Fruit fly (Drosophila melanogaster): ENCODE data around the gene CG13855.

DNA sequence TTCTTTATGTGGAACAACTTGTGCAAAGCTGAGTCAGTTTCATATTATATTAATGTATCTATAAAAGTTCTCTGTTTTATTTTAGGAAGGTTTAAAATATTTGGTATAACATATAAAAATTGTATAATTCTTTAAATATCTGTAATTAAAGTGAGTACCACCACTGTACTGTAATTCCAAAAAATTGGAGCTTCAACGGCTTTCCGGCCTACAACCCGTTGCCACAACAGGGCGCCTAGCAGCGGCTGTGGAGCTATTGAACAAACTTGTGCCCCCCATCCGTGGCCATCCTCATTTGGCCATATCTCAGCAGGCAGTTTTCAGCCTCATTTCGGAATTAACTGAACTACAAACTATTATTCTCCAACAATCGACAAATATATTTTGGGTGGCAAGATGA is at the start of gene CG13855:
- no peak for TF ChIP-seq CG8159 (tag; optimal IDR thresholded peaks at IDR 0.05)
- no peak for TF ChIP-seq CG10348 (GFP tag; IDR thresholded peaks at IDR 0.05)
- TF ChIP-seq rn (GFP tag; IDR thresholded peaks at IDR 0.05) = no peak
- TF ChIP-seq CG13204 (GFP tag; optimal IDR thresholded peaks at IDR 0.05) = no peak
- TF ChIP-seq CG15710 (tag; optimal IDR thresholded peaks at IDR 0.05) = no peak
- TF ChIP-seq CG12605 (GFP tag; IDR thresholded peaks at IDR 0.05) = no peak
- no peak for TF ChIP-seq EcR (GFP tag; optimal IDR thresholded peaks at IDR 0.05)
- TF ChIP-seq CG9948 (tag; optimal IDR thresholded peaks at IDR 0.05) = no peak
- no peak for TF ChIP-seq CG17806 (tag; optimal IDR thresholded peaks at IDR 0.05)
- no peak for TF ChIP-seq CG4496 (GFP tag; IDR thresholded peaks at IDR 0.05)
- TF ChIP-seq Pif1A (GFP tag; optimal IDR thresholded peaks at IDR 0.05) = no peak
- TF ChIP-seq gl (tag; optimal IDR thresholded peaks at IDR 0.05) = no peak
- no peak for TF ChIP-seq CG34367 (tag; optimal IDR thresholded peaks at IDR 0.05)
